Fruit fly (Drosophila melanogaster): ENCODE results near the gene CG34429.

The CG34429 gene

dm6 chr3L:13031326-13031725, 31.5 kb upstream of the CG34429 start:
- no peak for TF ChIP-seq noc (tag; optimal IDR thresholded peaks at IDR 0.05)

DNA sequence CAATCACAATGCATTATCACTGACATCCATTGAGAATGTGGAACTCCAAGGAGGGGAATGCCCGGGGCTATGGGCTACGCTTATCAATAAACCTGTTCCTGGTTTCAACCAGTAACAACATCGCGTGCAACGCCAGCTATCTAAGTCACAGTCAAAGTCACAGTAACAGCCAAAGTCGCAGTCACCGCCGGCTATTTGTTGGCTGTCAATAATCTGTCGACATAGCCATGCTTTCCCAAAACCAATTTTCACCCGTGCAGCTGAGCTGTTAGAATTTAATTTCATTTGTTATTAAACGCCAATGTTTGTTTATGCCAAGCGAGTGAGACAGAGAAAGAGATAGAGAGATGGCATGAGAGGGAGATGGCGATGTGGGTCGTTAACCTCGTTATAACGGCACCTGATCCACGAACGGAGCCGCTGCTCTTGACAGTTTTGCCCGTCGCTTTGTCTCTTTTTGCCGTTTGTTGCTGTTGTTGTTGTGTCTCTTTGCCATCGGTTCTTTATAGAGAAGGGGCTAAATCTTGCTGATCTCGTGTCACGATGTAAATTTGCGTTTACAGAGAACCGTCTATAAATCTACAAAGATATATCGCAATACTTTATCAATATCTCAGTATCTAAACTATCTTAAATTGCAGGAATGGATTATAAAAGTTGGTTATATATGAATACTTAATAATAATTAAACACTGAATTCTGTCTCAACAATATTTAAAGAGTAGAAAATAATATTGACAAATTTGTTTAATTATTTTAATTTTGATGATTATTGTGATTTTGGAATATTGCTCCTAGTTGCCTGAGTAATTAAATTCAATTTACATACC, 30.5 kb upstream of the CG34429 start:
- no peak for TF ChIP-seq noc (tag; optimal IDR thresholded peaks at IDR 0.05)

DNA sequence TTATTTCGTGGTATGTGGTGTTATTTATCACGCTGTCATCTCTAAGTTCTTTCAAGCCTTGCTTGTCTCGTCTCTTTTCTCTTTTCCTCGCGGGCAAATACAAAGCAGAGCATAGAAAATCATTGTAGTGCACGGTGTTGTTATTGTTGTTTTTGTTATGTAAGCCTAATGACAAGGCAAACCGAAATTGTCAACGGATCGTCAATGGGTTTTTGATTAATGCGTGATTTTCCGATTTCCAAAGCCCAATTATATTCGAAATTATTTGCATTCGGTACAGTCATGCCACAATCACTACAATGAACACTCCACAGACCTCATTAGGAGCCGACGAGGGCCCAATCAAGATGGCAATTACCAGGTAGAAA, 29.9 kb upstream of the CG34429 start:
- no peak for TF ChIP-seq noc (tag; optimal IDR thresholded peaks at IDR 0.05)

DNA sequence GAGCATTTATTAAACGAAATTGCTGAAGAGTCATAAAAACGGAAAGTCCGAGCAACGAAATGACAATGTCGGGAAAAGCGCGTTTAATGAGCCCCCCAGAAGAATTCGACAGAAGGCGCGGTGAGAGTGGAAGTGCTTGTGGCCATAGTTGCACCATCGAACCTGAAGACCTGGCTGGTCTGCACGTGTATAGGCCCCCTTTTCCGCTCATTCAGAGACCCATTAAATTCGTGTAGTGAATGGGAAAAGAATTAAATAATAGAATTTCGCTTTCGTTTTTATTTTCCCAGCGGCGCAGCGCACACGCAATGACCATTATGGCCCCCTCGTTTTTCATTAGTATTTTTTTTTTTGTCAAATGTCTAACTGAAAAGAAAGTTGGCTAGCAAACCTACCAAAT, 29.5 kb upstream of the CG34429 start:
- TF ChIP-seq noc (tag; optimal IDR thresholded peaks at IDR 0.05): no peak

dm6 chr3L:13036706-13037457, 26.0 kb upstream of the CG34429 start, which contains the start of gene Srrm1:
TSS of gene Srrm1 (plus strand) at chr3L:13036821.
- TF ChIP-seq noc (tag; optimal IDR thresholded peaks at IDR 0.05): no peak

DNA sequence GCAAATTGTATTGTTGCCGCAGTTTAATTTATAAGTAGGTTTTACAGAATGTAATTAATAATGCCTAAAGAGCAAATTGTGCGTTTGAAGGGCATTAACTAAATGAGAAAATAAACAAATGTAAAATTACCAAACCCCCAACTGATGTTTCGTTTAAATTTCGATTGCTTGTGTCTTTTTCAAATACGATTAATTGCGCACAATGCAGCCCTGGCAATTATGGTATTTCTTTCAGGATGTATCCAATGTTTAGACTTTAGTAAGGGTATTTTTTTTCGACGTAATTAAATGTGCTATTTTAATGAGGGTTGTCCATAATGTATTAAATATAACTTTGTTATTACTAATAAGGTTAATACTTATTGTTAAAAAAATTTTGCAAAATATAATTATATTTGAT, 22.0 kb upstream of the CG34429 start:
- TF ChIP-seq noc (tag; optimal IDR thresholded peaks at IDR 0.05): no peak

DNA sequence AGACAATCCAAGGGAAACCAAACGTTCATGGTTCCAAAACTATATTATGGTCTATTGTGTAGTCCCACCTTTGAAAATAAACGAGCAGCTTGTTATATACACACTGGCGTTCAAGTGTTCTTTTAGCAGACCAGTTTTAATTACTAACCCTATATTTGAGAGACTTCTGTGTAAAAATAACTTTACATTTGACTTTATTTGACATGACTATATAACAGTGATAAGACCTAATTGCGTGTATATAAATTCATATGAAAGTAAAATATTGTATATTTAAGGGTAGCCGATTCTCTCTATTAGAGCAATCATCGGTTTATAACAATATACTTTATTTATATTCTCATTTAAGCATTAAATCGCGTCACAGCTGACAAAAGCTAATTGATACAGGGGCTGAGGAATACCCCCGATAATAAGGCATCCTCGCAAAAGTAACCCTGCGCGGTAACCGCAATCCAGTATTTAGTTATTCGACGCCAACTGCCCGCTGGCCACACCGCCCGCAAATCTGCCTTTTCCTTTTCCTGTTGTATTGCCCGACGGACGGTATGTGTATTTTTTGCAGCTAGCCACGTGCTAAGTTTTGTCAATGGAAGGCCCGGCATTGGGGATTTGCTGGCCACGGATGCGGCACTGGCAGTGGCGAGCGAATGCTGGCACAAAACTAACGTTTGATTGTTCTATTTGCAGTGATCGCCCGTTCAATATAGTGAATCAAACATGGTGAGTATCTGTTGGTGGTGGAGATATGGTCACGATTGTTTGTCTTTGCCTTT, 21.4 kb upstream of the CG34429 start, which contains the start of gene RpS4:
Gene RpS4, plus strand, starts transcription at position 465 of the 776 bp plus-strand sequence.
- peak; percentile 82 for TF ChIP-seq noc (tag; optimal IDR thresholded peaks at IDR 0.05)

dm6 chr3L:13044335-13044814, 18.5 kb upstream of the CG34429 start, which contains the start of gene Syx13:
TSS of gene Syx13 (plus strand) at chr3L:13044434.
- TF ChIP-seq noc (tag; optimal IDR thresholded peaks at IDR 0.05): peak; percentile 59

DNA sequence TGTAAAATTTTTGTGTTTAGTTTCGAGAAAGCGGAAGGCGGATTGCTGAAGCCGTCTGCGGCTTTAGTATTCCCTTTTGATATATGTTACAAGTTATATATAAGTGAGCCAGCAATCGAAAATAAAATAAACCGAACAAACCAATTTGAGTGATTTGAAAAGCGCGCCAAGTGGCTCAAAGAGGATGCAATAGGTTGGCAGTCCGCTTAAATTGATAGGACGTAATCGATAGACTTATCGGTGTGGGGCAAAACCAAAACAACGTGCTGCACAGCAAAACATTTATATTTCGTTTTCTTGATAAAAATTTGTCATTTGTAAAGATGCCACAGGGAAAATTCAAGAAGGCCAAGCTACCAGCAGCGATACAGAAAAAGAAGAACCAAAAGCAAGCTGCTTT, 16.1 kb upstream of the CG34429 start, which contains the start of gene CG11279:
Gene CG11279, plus strand, starts transcription at position 220 of the 400 bp plus-strand sequence.
- TF ChIP-seq noc (tag; optimal IDR thresholded peaks at IDR 0.05): no peak

DNA sequence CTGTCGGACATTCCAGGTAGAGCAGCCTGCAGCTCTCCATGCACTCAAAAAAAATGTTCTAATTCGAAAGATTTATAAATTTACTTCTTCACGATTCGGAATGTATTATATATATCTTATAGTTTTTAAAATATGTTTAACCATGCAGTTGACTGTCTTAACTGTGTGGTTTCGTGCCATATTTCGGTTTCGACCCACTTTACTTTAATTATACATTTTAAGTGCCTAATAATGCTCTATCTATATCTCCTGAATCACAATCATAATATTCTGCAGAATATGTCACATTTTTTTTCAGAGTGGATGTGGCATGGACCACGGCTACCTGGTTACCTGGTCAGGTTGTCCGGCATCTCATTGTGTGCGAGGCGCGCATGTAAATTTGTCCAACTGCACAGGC, 13.2 kb upstream of the CG34429 start:
- no peak for TF ChIP-seq noc (tag; optimal IDR thresholded peaks at IDR 0.05)

DNA sequence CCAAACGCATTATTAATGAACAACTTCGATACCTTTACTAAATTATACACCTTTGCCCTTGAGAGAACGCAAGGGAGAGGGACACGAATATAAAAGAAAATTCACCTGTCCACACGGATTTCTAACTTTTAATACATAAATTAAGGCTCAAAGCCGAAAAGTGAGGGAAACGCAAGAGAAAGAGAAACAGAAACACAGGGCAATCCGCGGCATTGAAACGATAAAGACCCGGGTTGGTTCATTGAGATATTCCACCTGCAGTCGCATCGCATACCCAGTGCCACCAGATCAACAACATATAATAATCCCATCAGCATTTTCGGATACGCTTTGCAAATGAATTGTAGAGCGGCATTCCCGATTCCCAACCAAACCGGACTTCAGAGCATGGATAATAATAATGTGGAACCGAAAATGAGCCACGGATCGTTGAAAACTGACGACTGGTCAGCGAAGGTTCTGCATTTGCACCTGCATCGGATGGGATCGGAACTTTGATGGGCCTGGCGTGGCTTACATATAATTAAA, 12.1 kb upstream of the CG34429 start:
- TF ChIP-seq noc (tag; optimal IDR thresholded peaks at IDR 0.05): no peak

dm6 chr3L:13058429-13058828, 4.4 kb upstream of the CG34429 start:
- no peak for TF ChIP-seq noc (tag; optimal IDR thresholded peaks at IDR 0.05)

dm6 chr3L:13061322-13061809, 1.5 kb upstream of the CG34429 start, which contains the start of the genes CG14115 and CG34428:
TSS of gene CG14115 (minus strand) at chr3L:13061422.
TSS of gene CG34428 (plus strand) at chr3L:13061759.
- no peak for TF ChIP-seq noc (tag; optimal IDR thresholded peaks at IDR 0.05)

DNA sequence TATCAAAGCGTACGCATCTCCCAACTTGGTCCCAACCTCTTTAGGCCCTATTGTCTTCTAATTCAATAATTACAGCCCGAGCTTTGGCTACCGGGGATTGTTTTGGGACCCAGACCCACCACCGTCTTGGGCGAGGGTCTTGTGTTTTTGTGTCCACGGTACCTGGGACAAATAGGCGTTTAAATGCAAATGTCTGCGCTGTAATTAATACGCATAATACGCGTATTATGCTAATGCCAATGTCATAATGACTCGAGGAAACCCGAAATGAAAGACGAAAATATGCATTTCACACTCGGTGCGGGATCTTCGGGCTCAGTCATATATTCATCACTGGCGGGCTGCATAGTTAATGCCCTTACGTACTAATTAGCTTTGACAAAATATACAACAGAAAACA, 1.5 kb downstream of the CG34429 start:
- no peak for TF ChIP-seq noc (tag; optimal IDR thresholded peaks at IDR 0.05)

DNA sequence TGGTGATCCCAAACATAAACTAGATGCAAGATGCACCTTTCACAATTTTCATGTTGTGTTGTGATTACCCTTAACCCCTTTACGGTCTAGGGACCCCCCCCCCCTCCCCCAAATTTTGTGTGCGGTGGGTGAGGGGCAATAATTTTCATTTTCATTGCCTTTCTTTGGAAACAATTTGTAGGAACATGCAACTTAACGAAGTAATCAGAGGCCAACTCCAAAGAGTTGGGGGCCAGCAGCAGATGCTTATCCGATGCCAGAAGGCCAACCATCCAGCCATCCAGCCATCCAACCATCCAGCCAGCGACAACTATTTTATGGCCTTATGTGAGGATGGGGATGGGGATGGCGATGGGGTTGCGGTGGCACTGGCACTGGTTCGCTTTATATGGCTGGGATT, 2.1 kb downstream of the CG34429 start:
- no peak for TF ChIP-seq noc (tag; optimal IDR thresholded peaks at IDR 0.05)

All from whole organism, larva.